Worm (Caenorhabditis elegans) whole organism, young adult: ENCODE measurements around the gene cpr-9.
"Not testable (repeated sequence)": the region's sequence is repeated elsewhere in the genome, so short reads cannot be mapped to it uniquely, and the experiment has no call there.

Experiments used
- B0261.1 ChIP-seq: sonication (generic microtip); optimal IDR thresholded peaks from 2 replicates; lab custom pipeline; 2016; ENCODE audit warnings: mild to moderate bottlenecking, missing genetic modification characterization, moderate library complexity, missing compliant biosample characterization
- B0336.3 ChIP-seq: fragments of 200-800 bp; sonication (Bioruptor generic); IDR thresholded peaks from 2 replicates; pipeline ENCODE4 v1.3.6; 2022; ENCODE audit warnings: missing genetic modification characterization, missing compliant biosample characterization
- C06A6.2 ChIP-seq: fragments of 200-800 bp; sonication (Bioruptor generic); conservative IDR thresholded peaks from 2 replicates; pipeline ENCODE4 v1.3.6; 2022; ENCODE audit warnings: missing genetic modification characterization, missing compliant biosample characterization
- D2030.7 ChIP-seq: fragments of 200-800 bp; sonication (Bioruptor generic); IDR thresholded peaks from 2 replicates; pipeline ENCODE4 v1.3.6; 2022; ENCODE audit warnings: missing genetic modification reagents, missing genetic modification characterization, missing compliant biosample characterization
- F22D6.2 ChIP-seq: sonication (generic microtip); optimal IDR thresholded peaks from 2 replicates; lab custom pipeline; 2016; ENCODE audit warnings: mild to moderate bottlenecking, missing genetic modification characterization, missing compliant biosample characterization
- F23B12.7 ChIP-seq: sonication (generic microtip); optimal IDR thresholded peaks from 2 replicates; lab custom pipeline; 2017; ENCODE audit warnings: missing genetic modification characterization, mild to moderate bottlenecking, missing compliant biosample characterization, antibody characterized with exemption, moderate library complexity; ENCODE audit not compliant: insufficient read depth
- F39B2.1 ChIP-seq: fragments of 200-800 bp; sonication (Bioruptor generic); IDR thresholded peaks from 2 replicates; pipeline ENCODE4 v1.3.6; 2022; ENCODE audit warnings: missing genetic modification reagents, missing genetic modification characterization, missing compliant biosample characterization
- F55B11.4 ChIP-seq: sonication (generic microtip); optimal IDR thresholded peaks from 2 replicates; lab custom pipeline; 2016; ENCODE audit warnings: missing compliant biosample characterization, missing genetic modification characterization, borderline replicate concordance; ENCODE audit not compliant: insufficient read depth
- K12H6.12 ChIP-seq: fragments of 200-800 bp; sonication (Bioruptor generic); optimal IDR thresholded peaks from 2 replicates; lab custom pipeline; 2018; ENCODE audit warnings: mild to moderate bottlenecking, missing genetic modification characterization, missing compliant biosample characterization
- ZK185.1 ChIP-seq: sonication (generic microtip); optimal IDR thresholded peaks from 2 replicates; lab custom pipeline; 2016; ENCODE audit warnings: mild to moderate bottlenecking, missing genetic modification characterization, missing compliant biosample characterization; ENCODE audit not compliant: poor library complexity, severe bottlenecking
- akir-1 ChIP-seq: fragments of 200-800 bp; sonication (Bioruptor generic); optimal IDR thresholded peaks from 2 replicates; lab custom pipeline; 2018; ENCODE audit warnings: mild to moderate bottlenecking, missing genetic modification characterization, moderate library complexity, missing compliant biosample characterization
- aptf-3 ChIP-seq: fragments of 200-800 bp; sonication (Bioruptor generic); IDR thresholded peaks from 2 replicates; pipeline ENCODE4 v1.3.6; 2022; ENCODE audit warnings: missing genetic modification characterization, missing compliant biosample characterization
- athp-1 ChIP-seq: sonication (generic microtip); optimal IDR thresholded peaks from 2 replicates; lab custom pipeline; 2017; ENCODE audit warnings: mild to moderate bottlenecking, missing genetic modification characterization, missing compliant biosample characterization
- attf-3 ChIP-seq: fragments of 200-800 bp; sonication (Bioruptor generic); conservative IDR thresholded peaks from 2 replicates; pipeline ENCODE4 v1.3.6; 2022; ENCODE audit warnings: missing genetic modification reagents, missing genetic modification characterization, missing compliant biosample characterization
- ccch-3 ChIP-seq: fragments of 200-800 bp; sonication (Bioruptor generic); optimal IDR thresholded peaks from 2 replicates; lab custom pipeline; 2018; ENCODE audit warnings: mild to moderate bottlenecking, missing genetic modification characterization, missing compliant biosample characterization
- cebp-1 ChIP-seq, 2 experiments: fragments of 200-800 bp in 1 of 2; sonication (Bioruptor generic) in 1 of 2; sonication (generic microtip) in 1 of 2; IDR thresholded peaks in 1 of 2; optimal IDR thresholded peaks in 1 of 2; 2 replicates each; pipeline versions ENCODE4 v1.3.6 to Lab custom; 2017 to 2022; ENCODE audit warnings: missing compliant biosample characterization in 2 of 2, missing genetic modification characterization in 2 of 2, mild to moderate bottlenecking in 1 of 2, missing genetic modification reagents in 1 of 2, moderate library complexity in 1 of 2
- cebp-2 ChIP-seq: fragments of 200-800 bp; sonication (Bioruptor generic); IDR thresholded peaks from 2 replicates; pipeline ENCODE4 v1.3.6; 2022; ENCODE audit warnings: missing genetic modification characterization, missing compliant biosample characterization
- ceh-100 ChIP-seq: fragments of 200-800 bp; sonication (Bioruptor generic); IDR thresholded peaks from 2 replicates; pipeline ENCODE4 v1.3.6; 2022; ENCODE audit warnings: missing genetic modification reagents, missing genetic modification characterization, missing compliant biosample characterization
- ceh-27 ChIP-seq: fragments of 200-800 bp; sonication (Bioruptor generic); optimal IDR thresholded peaks from 2 replicates; lab custom pipeline; 2018; ENCODE audit warnings: mild to moderate bottlenecking, missing genetic modification characterization, moderate library complexity, missing compliant biosample characterization
- dpl-1 ChIP-seq: fragments of 150-350 bp; optimal IDR thresholded peaks from 2 replicates; lab custom pipeline; 2014; ENCODE audit warnings: missing biosample characterization, missing genetic modification reagents, missing genetic modification characterization
- egrh-3 ChIP-seq: fragments of 200-800 bp; sonication (Bioruptor generic); IDR thresholded peaks from 2 replicates; pipeline ENCODE4 v1.3.6; 2022; ENCODE audit warnings: missing genetic modification reagents, missing genetic modification characterization, missing compliant biosample characterization
- gei-17 ChIP-seq: fragments of 200-800 bp; sonication (Bioruptor generic); optimal IDR thresholded peaks from 2 replicates; lab custom pipeline; 2018; ENCODE audit warnings: mild to moderate bottlenecking, missing genetic modification characterization, missing compliant biosample characterization
- hmg-1.2 ChIP-seq: fragments of 200-800 bp; sonication (Bioruptor generic); IDR thresholded peaks from 2 replicates; pipeline ENCODE4 v1.3.6; 2022; ENCODE audit warnings: missing genetic modification reagents, missing genetic modification characterization, missing compliant biosample characterization
- hmg-20 ChIP-seq: fragments of 200-800 bp; sonication (Bioruptor generic); IDR thresholded peaks from 2 replicates; pipeline ENCODE4 v1.3.6; 2022; ENCODE audit warnings: missing genetic modification reagents, missing genetic modification characterization, missing compliant biosample characterization
- hrde-1 ChIP-seq: sonication (generic microtip); optimal IDR thresholded peaks from 2 replicates; lab custom pipeline; 2016; ENCODE audit warnings: missing genetic modification characterization, mild to moderate bottlenecking, missing compliant biosample characterization, moderate library complexity, missing genotype, missing genetic modification reagents, borderline replicate concordance
- lin-35 ChIP-seq, 3 experiments: fragments of 150-350 bp in 2 of 3; sonication (generic microtip) in 1 of 3; optimal IDR thresholded peaks; 2 replicates each; lab custom pipeline; 2014 to 2018; ENCODE audit warnings: missing biosample characterization in 3 of 3, missing genetic modification characterization in 3 of 3, missing genetic modification reagents in 3 of 3
- madf-10 ChIP-seq: sonication (generic microtip); optimal IDR thresholded peaks from 2 replicates; lab custom pipeline; 2016; ENCODE audit warnings: mild to moderate bottlenecking, missing genetic modification characterization, missing compliant biosample characterization
- madf-3 ChIP-seq: fragments of 200-800 bp; sonication (Bioruptor generic); IDR thresholded peaks from 2 replicates; pipeline ENCODE4 v1.3.6; 2022; ENCODE audit warnings: missing genetic modification reagents, missing genetic modification characterization, missing compliant biosample characterization
- mcd-1 ChIP-seq: fragments of 200-800 bp; sonication (Bioruptor generic); IDR thresholded peaks from 2 replicates; pipeline ENCODE4 v1.3.6; 2022; ENCODE audit warnings: missing genetic modification reagents, missing genetic modification characterization, missing compliant biosample characterization
- nfya-2 ChIP-seq: fragments of 200-800 bp; sonication (Bioruptor generic); IDR thresholded peaks from 2 replicates; pipeline ENCODE4 v1.3.6; 2022; ENCODE audit warnings: missing genetic modification reagents, missing genetic modification characterization, missing compliant biosample characterization
- nfyb-1 ChIP-seq: fragments of 200-800 bp; sonication (Bioruptor generic); IDR thresholded peaks from 2 replicates; pipeline ENCODE4 v1.3.6; 2022; ENCODE audit warnings: missing genetic modification reagents, missing genetic modification characterization, missing compliant biosample characterization
- nhr-80 ChIP-seq: sonication (generic microtip); optimal IDR thresholded peaks from 2 replicates; lab custom pipeline; 2016; ENCODE audit warnings: missing genetic modification characterization, missing compliant biosample characterization
- rcor-1 ChIP-seq: fragments of 200-800 bp; sonication (Bioruptor generic); IDR thresholded peaks from 2 replicates; pipeline ENCODE4 v1.3.6; 2022; ENCODE audit warnings: missing genetic modification reagents, missing genetic modification characterization, missing compliant biosample characterization
- repo-1 ChIP-seq: sonication (generic microtip); optimal IDR thresholded peaks from 2 replicates; lab custom pipeline; 2017; ENCODE audit warnings: mild to moderate bottlenecking, missing genetic modification characterization, missing compliant biosample characterization
- sdz-38 ChIP-seq: sonication (generic microtip); optimal IDR thresholded peaks from 2 replicates; lab custom pipeline; 2016; ENCODE audit warnings: missing genotype, missing genetic modification characterization, missing compliant biosample characterization
- snpc-4 ChIP-seq, 5 experiments: fragments of 150-350 bp in 1 of 5; sonication (generic microtip) in 4 of 5; optimal IDR thresholded peaks; 2 replicates each; lab custom pipeline; 2014 to 2018; ENCODE audit warnings: missing genetic modification characterization in 5 of 5, missing biosample characterization in 3 of 5, antibody characterized with exemption in 2 of 5, mild to moderate bottlenecking in 2 of 5, missing compliant biosample characterization in 2 of 5, missing genotype in 2 of 5, moderate library complexity in 2 of 5, missing genetic modification reagents in 1 of 5
- somi-1 ChIP-seq: fragments of 200-800 bp; sonication (Bioruptor generic); optimal IDR thresholded peaks from 2 replicates; lab custom pipeline; 2018; ENCODE audit warnings: mild to moderate bottlenecking, missing genetic modification characterization, missing compliant biosample characterization
- tlf-1 ChIP-seq: fragments of 200-800 bp; sonication (Bioruptor generic); optimal IDR thresholded peaks from 2 replicates; lab custom pipeline; 2018; ENCODE audit warnings: mild to moderate bottlenecking, missing genetic modification characterization, missing compliant biosample characterization
- xnd-1 ChIP-seq: sonication (generic microtip); optimal IDR thresholded peaks from 2 replicates; lab custom pipeline; 2016; ENCODE audit warnings: missing genotype, missing genetic modification reagents, missing genetic modification characterization, missing compliant biosample characterization
- ztf-18 ChIP-seq: sonication (generic microtip); optimal IDR thresholded peaks from 2 replicates; lab custom pipeline; 2016; ENCODE audit warnings: missing genotype, mild to moderate bottlenecking, missing genetic modification characterization, missing compliant biosample characterization
- ztf-25 ChIP-seq: fragments of 200-800 bp; sonication (Bioruptor generic); IDR thresholded peaks from 2 replicates; pipeline ENCODE4 v1.3.6; 2022; ENCODE audit warnings: missing genetic modification reagents, missing genetic modification characterization, missing compliant biosample characterization
- ztf-28 ChIP-seq: fragments of 200-800 bp; sonication (Bioruptor generic); IDR thresholded peaks from 2 replicates; pipeline ENCODE4 v1.3.6; 2022; ENCODE audit warnings: missing genetic modification reagents, missing genetic modification characterization, missing compliant biosample characterization

cpr-9 gene

ce11 chrV:12020026-12020425 lies 17.2 kb downstream of the cpr-9 start, which contains the start of gene F10C2.3:
Gene F10C2.3, plus strand, starts transcription at chrV:12020326.
- not testable (repeated sequence) for TF ChIP-seq K12H6.12 (tag; lab: Kevin White, UChicago); F39B2.1 (GFP tag; lab: Robert Waterston, UW); akir-1 (GFP tag; lab: Kevin White, UChicago)
- TF ChIP-seq, all 124 proteins: peak for 0; not testable (repeated sequence) for 124

- TF ChIP-seq nhr-80 (tag; lab: Kevin White, UChicago) (peak; percentile 69), attf-3 (GFP tag; lab: Robert Waterston, UW) (no peak)
- TF ChIP-seq, all 124 proteins: peak for 1
Measured at ce11 chrV:12020940-12021339, 18.1 kb downstream of the cpr-9 start.

ce11 chrV:12024273-12024672 lies 21.4 kb downstream of the cpr-9 start:
- TF ChIP-seq ztf-28 (GFP tag; lab: Robert Waterston, UW) (0 out of 2 replicates have a peak, but pooled peaks have one; percentile 37), hmg-20 (GFP tag; lab: Robert Waterston, UW) (no peak), nfya-2 (GFP tag; lab: Robert Waterston, UW) (no peak), lin-35 (GFP tag; optimal IDR thresholded peaks at IDR 0.05; lab: Kevin White, UChicago) (no peak), hmg-1.2 (no peak), F39B2.1 (GFP tag; lab: Robert Waterston, UW) (no peak), B0261.1 (tag; lab: Kevin White, UChicago) (no peak), somi-1 (GFP tag; lab: Kevin White, UChicago) (peak; percentile 26), ZK185.1 (tag; lab: Kevin White, UChicago) (no peak), ztf-18 (tag; lab: Kevin White, UChicago) (no peak), egrh-3 (GFP tag; lab: Robert Waterston, UW) (peak; percentile 93), sdz-38 (tag; lab: Kevin White, UChicago) (no peak), ccch-3 (GFP tag; lab: Kevin White, UChicago) (no peak), K12H6.12 (tag; lab: Kevin White, UChicago) (peak; percentile 49), tlf-1 (GFP tag; lab: Kevin White, UChicago) (no peak), madf-10 (tag; lab: Kevin White, UChicago) (peak; percentile 40), ceh-100 (GFP tag; lab: Robert Waterston, UW) (peak; percentile 38; the same call in 1 of the 2 replicates), athp-1 (tag; lab: Kevin White, UChicago) (no peak), gei-17 (GFP tag; lab: Kevin White, UChicago) (no peak), xnd-1 (no peak), rcor-1 (no peak), dpl-1 (GFP tag; lab: Kevin White, UChicago) (no peak), F23B12.7 (tag; lab: Kevin White, UChicago) (no peak), ztf-25 (GFP tag; lab: Robert Waterston, UW) (0 out of 2 replicates have a peak, but pooled peaks have one; percentile 7), snpc-4 (GFP tag; optimal IDR thresholded peaks at IDR 0.05; lab: Kevin White, UChicago) (no peak), snpc-4 (tag; optimal IDR thresholded peaks at IDR 0.05; lab: Kevin White, UChicago) (peak in 1 of 4 experiments; percentile 7), F55B11.4 (tag; lab: Kevin White, UChicago) (no peak), mcd-1 (GFP tag; lab: Robert Waterston, UW) (peak; percentile 28; the same call in 1 of the 2 replicates), ceh-27 (GFP tag; lab: Kevin White, UChicago) (peak; percentile 14), madf-3 (GFP tag; lab: Robert Waterston, UW) (no peak), nfyb-1 (GFP tag; lab: Robert Waterston, UW) (0 out of 2 replicates have a peak, but pooled peaks have one; percentile 57), hrde-1 (tag; lab: Kevin White, UChicago) (no peak), akir-1 (GFP tag; lab: Kevin White, UChicago) (no peak), F22D6.2 (tag; lab: Kevin White, UChicago) (no peak), B0336.3 (GFP tag; lab: Robert Waterston, UW) (0 out of 2 replicates have a peak, but pooled peaks have one; percentile 42), cebp-1 (GFP tag; IDR thresholded peaks at IDR 0.05; lab: Robert Waterston, UW) (0 out of 2 replicates have a peak, but pooled peaks have one; percentile 49), cebp-1 (tag; optimal IDR thresholded peaks at IDR 0.05; lab: Kevin White, UChicago) (peak; percentile 10), attf-3 (GFP tag; lab: Robert Waterston, UW) (no peak), aptf-3 (GFP tag; lab: Robert Waterston, UW) (no peak), cebp-2 (no peak), D2030.7 (GFP tag; lab: Robert Waterston, UW) (no peak), repo-1 (tag; lab: Kevin White, UChicago) (no peak), C06A6.2 (GFP tag; lab: Robert Waterston, UW) (0 out of 2 replicates have a peak, but pooled peaks have one; percentile 12)
